Fruit fly (Drosophila melanogaster): ENCODE results near the gene CG33928.

CG33928 gene

DNA sequence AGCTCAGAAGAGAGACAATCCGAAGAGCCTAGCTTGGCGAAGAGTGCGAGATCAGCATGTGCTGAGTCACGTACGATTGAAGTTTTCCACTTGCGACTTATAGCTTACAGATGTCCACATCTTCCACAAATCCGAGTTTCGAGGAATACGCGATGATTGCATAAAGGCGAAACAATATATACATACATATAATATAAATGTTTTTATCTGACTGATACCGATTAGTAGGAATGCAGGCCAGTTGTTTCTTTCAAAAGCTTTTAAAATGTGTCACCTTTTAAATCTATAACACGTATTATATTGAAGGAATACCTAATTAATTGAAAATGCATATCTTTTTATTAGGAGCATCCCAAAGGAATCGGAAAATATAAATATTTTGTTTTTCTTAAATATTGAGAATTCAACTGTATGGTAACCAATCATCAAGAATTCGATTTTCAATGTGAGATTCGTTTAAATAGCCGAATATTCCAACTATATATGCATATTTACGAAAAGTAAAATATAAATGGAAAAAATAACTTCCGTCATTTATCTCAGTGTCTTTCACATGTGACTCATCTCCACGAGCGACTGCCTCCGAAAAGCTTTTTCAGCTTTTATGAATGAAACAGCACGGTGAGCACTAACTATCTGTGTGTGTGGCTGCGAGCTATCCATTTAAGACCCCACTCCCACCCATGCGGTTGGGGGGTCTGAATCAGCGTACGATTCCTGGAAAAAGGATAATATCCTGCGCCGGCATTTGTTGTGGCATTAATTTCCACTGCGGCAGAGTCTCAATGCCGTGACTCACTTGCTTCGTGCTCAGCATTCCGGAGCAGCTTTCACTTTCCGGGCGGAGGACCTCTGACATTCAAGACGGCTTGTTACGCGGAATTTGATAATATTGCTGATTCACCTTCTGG is 14.4 kb upstream of the CG33928 start (continued):
- peak; percentile 33 for TF ChIP-seq CG3407 (GFP tag; optimal IDR thresholded peaks at IDR 0.05)
- TF ChIP-seq Hey (tag; optimal IDR thresholded peaks at IDR 0.05): no peak
- peak; percentile 24 for TF ChIP-seq CG1602 (GFP tag; optimal IDR thresholded peaks at IDR 0.05)
- no peak for TF ChIP-seq CG11560 (tag; IDR thresholded peaks at IDR 0.05)
- TF ChIP-seq HLH3B (GFP tag; IDR thresholded peaks at IDR 0.05): no peak; the same call in 1 of the 2 replicates
- no peak for TF ChIP-seq sqz (GFP tag; optimal IDR thresholded peaks at IDR 0.05)
- peak; percentile 30; the same call in 1 of the 2 replicates for TF ChIP-seq CG3847 (GFP tag; IDR thresholded peaks at IDR 0.05)
- no peak for TF ChIP-seq p53 (GFP tag; optimal IDR thresholded peaks at IDR 0.05)
- TF ChIP-seq crol (GFP tag; IDR thresholded peaks at IDR 0.05): no peak
- no peak for TF ChIP-seq prd (optimal IDR thresholded peaks at IDR 0.05)
- no peak for TF ChIP-seq prd (GFP tag; IDR thresholded peaks at IDR 0.05)
- no peak for TF ChIP-seq lmd (GFP tag; IDR thresholded peaks at IDR 0.05)
- TF ChIP-seq CG14441 (GFP tag; IDR thresholded peaks at IDR 0.05): no peak
- no peak for TF ChIP-seq ttk (GFP tag; IDR thresholded peaks at IDR 0.05)
- TF ChIP-seq CG12104 (GFP tag; optimal IDR thresholded peaks at IDR 0.05): peak; percentile 40
- TF ChIP-seq CTCF (GFP tag; optimal IDR thresholded peaks at IDR 0.05): no peak
- TF ChIP-seq CG18262 (tag; optimal IDR thresholded peaks at IDR 0.05): peak; percentile 70
- TF ChIP-seq dimm (GFP tag; IDR thresholded peaks at IDR 0.05): no peak
- TF ChIP-seq stwl (tag; optimal IDR thresholded peaks at IDR 0.05): no peak
- TF ChIP-seq CG14860 (GFP tag; IDR thresholded peaks at IDR 0.05; ENCODE audit: partially characterized antibody): no peak
- TF ChIP-seq E2f1 (GFP tag; IDR thresholded peaks at IDR 0.05): no peak
- TF ChIP-seq CG9727 (GFP tag; optimal IDR thresholded peaks at IDR 0.05): peak; percentile 56
- TF ChIP-seq Nf-YC (tag; optimal IDR thresholded peaks at IDR 0.05): peak; percentile 43
- no peak for TF ChIP-seq CG30431 (GFP tag; optimal IDR thresholded peaks at IDR 0.05)
- TF ChIP-seq CG3838 (GFP tag; optimal IDR thresholded peaks at IDR 0.05): no peak
- 0 out of 3 replicates have a peak, but pooled peaks have one; percentile 52 for TF ChIP-seq Dbx (GFP tag; IDR thresholded peaks at IDR 0.05)
- no peak for TF ChIP-seq TFAM (GFP tag; optimal IDR thresholded peaks at IDR 0.05)
- peak; percentile 69 for TF ChIP-seq cas (GFP tag; IDR thresholded peaks at IDR 0.05)
- TF ChIP-seq CG8478 (optimal IDR thresholded peaks at IDR 0.05): no peak
- no peak for TF ChIP-seq CG11398 (GFP tag; optimal IDR thresholded peaks at IDR 0.05)
- TF ChIP-seq CG9215 (GFP tag; IDR thresholded peaks at IDR 0.05): no peak; the same call in 1 of the 2 replicates
- TF ChIP-seq br (optimal IDR thresholded peaks at IDR 0.05): no peak
- no peak for TF ChIP-seq Dll (GFP tag; IDR thresholded peaks at IDR 0.05; ENCODE audit: partially characterized antibody)
- peak; percentile 35 for TF ChIP-seq fu2 (GFP tag; optimal IDR thresholded peaks at IDR 0.05)
- peak; percentile 38 for TF ChIP-seq HmgZ (tag; optimal IDR thresholded peaks at IDR 0.05)
- TF ChIP-seq ewg (GFP tag; optimal IDR thresholded peaks at IDR 0.05): peak; percentile 28
- no peak for TF ChIP-seq Doc3 (GFP tag; IDR thresholded peaks at IDR 0.05; ENCODE audit: partially characterized antibody)
- peak; percentile 6 for TF ChIP-seq slou (GFP tag; optimal IDR thresholded peaks at IDR 0.05)
- peak; percentile 51 for TF ChIP-seq abd-A (tag; optimal IDR thresholded peaks at IDR 0.05)
- no peak for TF ChIP-seq gfzf (GFP tag; optimal IDR thresholded peaks at IDR 0.05)
- no peak for TF ChIP-seq CG2116 (GFP tag; optimal IDR thresholded peaks at IDR 0.05)
- TF ChIP-seq Kr (GFP tag; optimal IDR thresholded peaks at IDR 0.05): no peak
- peak; percentile 55 for TF ChIP-seq Blimp-1 (GFP tag; optimal IDR thresholded peaks at IDR 0.05)
- no peak for TF ChIP-seq da (GFP tag; optimal IDR thresholded peaks at IDR 0.05)
- no peak for TF ChIP-seq Doc2 (GFP tag; IDR thresholded peaks at IDR 0.05)
- no peak for TF ChIP-seq CG12391 (tag; optimal IDR thresholded peaks at IDR 0.05)
- TF ChIP-seq sd (tag; optimal IDR thresholded peaks at IDR 0.05): peak; percentile 53
- peak in 1 of 2 experiments; percentile 74 for TF ChIP-seq Eip74EF (GFP tag; optimal IDR thresholded peaks at IDR 0.05)
- no peak for TF ChIP-seq onecut (GFP tag; IDR thresholded peaks at IDR 0.05)
- TF ChIP-seq phol (tag; optimal IDR thresholded peaks at IDR 0.05): no peak
- TF ChIP-seq CG30403 (GFP tag; optimal IDR thresholded peaks at IDR 0.05): peak; percentile 78
